Worm (Caenorhabditis elegans): Measurements from ENCODE around the gene catp-2.

catp-2 gene

DNA sequence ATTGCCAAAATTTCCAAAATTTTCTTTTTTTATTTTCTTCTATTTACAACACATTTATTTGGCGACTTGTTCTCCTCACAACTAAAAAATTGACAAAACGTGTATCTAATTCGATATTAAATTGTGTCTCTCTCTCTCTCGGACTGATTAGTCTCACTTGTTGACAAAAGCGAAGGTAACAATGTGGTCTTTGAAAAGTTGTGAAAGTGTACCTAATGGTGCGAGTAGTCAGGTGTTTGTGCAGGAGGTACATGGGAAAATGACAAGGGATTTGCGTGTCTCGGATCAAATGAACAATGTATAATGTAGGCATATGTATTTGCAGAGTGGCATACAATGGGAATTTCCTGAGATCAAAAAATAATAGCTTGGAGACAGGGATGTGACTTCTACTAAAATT, 35.0 kb downstream of the catp-2 start (continued):
- TF ChIP-seq alr-1 (tag; optimal IDR thresholded peaks at IDR 0.05; ENCODE audit: borderline replicate concordance), result no peak
- TF ChIP-seq aha-1 (tag; optimal IDR thresholded peaks at IDR 0.05), result no peak
- TF ChIP-seq egl-27 (tag; optimal IDR thresholded peaks at IDR 0.05), result no peak
- peak in 1 of 2 experiments; percentile 48 for TF ChIP-seq lin-35 (GFP tag; optimal IDR thresholded peaks at IDR 0.05)
- no peak for TF ChIP-seq nhr-47 (tag; optimal IDR thresholded peaks at IDR 0.05)
- no peak for TF ChIP-seq sup-37 (GFP tag; optimal IDR thresholded peaks at IDR 0.05)
- TF ChIP-seq blmp-1 (tag; optimal IDR thresholded peaks at IDR 0.05), result peak; percentile 79
- TF ChIP-seq unc-62 (GFP tag; optimal IDR thresholded peaks at IDR 0.05), result no peak
- TF ChIP-seq egl-13 (tag; optimal IDR thresholded peaks at IDR 0.05), result no peak
- no peak for TF ChIP-seq hlh-17 (GFP tag; optimal IDR thresholded peaks at IDR 0.05; ENCODE audit: borderline replicate concordance)
- TF ChIP-seq nhr-20 (tag; optimal IDR thresholded peaks at IDR 0.05), result peak; percentile 35
- TF ChIP-seq aly-2 (tag; optimal IDR thresholded peaks at IDR 0.05), result no peak
- TF ChIP-seq ceh-90 (tag; optimal IDR thresholded peaks at IDR 0.05), result no peak
- no peak for TF ChIP-seq fkh-4 (tag; optimal IDR thresholded peaks at IDR 0.05; ENCODE audit: borderline replicate concordance)

DNA sequence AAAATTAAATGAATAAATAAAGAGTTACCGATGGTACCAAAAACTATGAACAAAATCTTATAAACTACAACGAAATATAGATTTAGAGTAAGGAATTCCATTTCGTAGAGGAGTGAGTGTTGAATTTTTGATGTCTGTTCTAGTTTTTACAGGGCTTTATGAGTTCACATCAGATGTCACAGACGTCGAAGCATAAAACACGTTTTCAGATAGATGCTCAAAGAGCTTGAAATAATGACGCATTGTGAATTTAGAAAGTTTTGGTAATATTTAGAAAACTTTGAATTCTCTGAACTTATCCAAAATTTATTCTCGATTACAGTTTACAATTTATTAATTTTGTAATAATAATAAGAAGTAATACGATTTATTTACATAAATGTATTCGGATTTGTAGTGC, 38.4 kb downstream of the catp-2 start, which contains the start of gene srsx-9:
Gene srsx-9, minus strand, starts transcription at position 101 of the 400 bp plus-strand sequence.
- TF ChIP-seq pax-3 (tag; optimal IDR thresholded peaks at IDR 0.05), result no peak
- TF ChIP-seq ces-1 (GFP tag; optimal IDR thresholded peaks at IDR 0.05), result no peak
- TF ChIP-seq unc-62 (GFP tag; optimal IDR thresholded peaks at IDR 0.05), result no peak
- TF ChIP-seq ceh-82 (tag; optimal IDR thresholded peaks at IDR 0.05), result no peak
- TF ChIP-seq unc-130 (tag; optimal IDR thresholded peaks at IDR 0.05), result no peak
- no peak for TF ChIP-seq hpl-2 (GFP tag; optimal IDR thresholded peaks at IDR 0.05)
- no peak for TF ChIP-seq lin-13 (GFP tag; optimal IDR thresholded peaks at IDR 0.05)
- no peak for TF ChIP-seq vab-15 (tag; optimal IDR thresholded peaks at IDR 0.05)
- no peak for TF ChIP-seq rnt-1 (tag; optimal IDR thresholded peaks at IDR 0.05)
- TF ChIP-seq hlh-17 (GFP tag; optimal IDR thresholded peaks at IDR 0.05; ENCODE audit: borderline replicate concordance), result no peak
- no peak for TF ChIP-seq lin-15B (tag; optimal IDR thresholded peaks at IDR 0.05)
- no peak for TF ChIP-seq lin-39 (tag; optimal IDR thresholded peaks at IDR 0.05)
- TF ChIP-seq swsn-7 (tag; optimal IDR thresholded peaks at IDR 0.05), result no peak
- TF ChIP-seq pqm-1 (tag; optimal IDR thresholded peaks at IDR 0.05), result no peak

DNA sequence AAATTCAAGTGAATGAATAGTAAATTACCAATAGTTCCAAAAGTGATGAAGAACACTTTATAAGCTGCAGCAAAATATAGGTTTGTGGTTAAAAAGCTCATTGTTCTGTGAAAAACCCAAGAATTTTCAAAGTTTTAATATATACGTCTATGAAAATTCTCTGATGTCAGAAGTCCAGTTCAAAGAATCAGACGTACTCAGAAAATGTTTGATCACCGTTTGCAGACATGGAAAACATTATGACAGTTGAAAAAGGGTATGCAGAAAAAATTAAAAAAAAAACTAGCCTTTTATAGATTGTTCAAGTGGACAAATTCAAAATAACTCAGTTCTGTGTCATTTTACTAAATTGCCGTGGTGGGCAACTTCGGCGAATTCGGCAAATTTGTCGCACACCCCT, 40.2 kb downstream of the catp-2 start, which contains the start of gene srsx-10:
Gene srsx-10, minus strand, starts transcription at position 101 of the 400 bp plus-strand sequence.
- TF ChIP-seq nhr-71 (tag; optimal IDR thresholded peaks at IDR 0.05) (peak; percentile 22), sox-4 (tag; optimal IDR thresholded peaks at IDR 0.05) (peak; percentile 29), nhr-77 (tag; optimal IDR thresholded peaks at IDR 0.05) (no peak)

DNA sequence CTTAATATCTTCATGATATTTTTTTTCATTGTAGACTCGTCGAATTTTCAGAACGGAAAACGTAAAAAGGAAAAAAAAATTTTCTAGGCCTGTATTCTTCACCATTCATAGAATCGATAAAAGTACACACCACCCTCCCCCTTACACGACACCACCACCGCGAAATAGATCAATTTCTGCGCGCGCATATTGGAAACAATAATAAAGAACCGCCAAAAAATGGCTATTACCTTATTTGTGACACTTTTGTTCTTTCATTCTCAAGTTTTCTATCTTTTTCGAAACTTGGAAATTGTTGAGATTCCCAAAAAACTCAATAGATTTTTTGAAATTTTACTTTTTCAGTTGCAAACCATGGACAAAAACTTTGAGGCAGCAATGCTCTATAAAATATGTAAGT, 40.6 kb downstream of the catp-2 start, which contains the start of gene F26G5.1:
Gene F26G5.1, plus strand, starts transcription at position 339 of the 400 bp plus-strand sequence.
- TF ChIP-seq lin-35 (GFP tag; optimal IDR thresholded peaks at IDR 0.05) (no peak), efl-3 (GFP tag; optimal IDR thresholded peaks at IDR 0.05) (no peak), hpl-2 (GFP tag; optimal IDR thresholded peaks at IDR 0.05) (no peak), zip-4 (GFP tag; optimal IDR thresholded peaks at IDR 0.05) (no peak), C34B4.2 (tag; optimal IDR thresholded peaks at IDR 0.05) (no peak), nhr-71 (tag; optimal IDR thresholded peaks at IDR 0.05) (no peak), egl-27 (tag; optimal IDR thresholded peaks at IDR 0.05) (no peak), nhr-76 (tag; optimal IDR thresholded peaks at IDR 0.05) (no peak), zag-1 (tag; optimal IDR thresholded peaks at IDR 0.05) (no peak), lin-15B (tag; optimal IDR thresholded peaks at IDR 0.05) (no peak), fkh-8 (tag; optimal IDR thresholded peaks at IDR 0.05) (no peak), pax-3 (tag; optimal IDR thresholded peaks at IDR 0.05) (no peak), ceh-82 (tag; optimal IDR thresholded peaks at IDR 0.05) (no peak), nhr-20 (tag; optimal IDR thresholded peaks at IDR 0.05) (no peak), rnt-1 (tag; optimal IDR thresholded peaks at IDR 0.05) (no peak), grh-1 (GFP tag; IDR thresholded peaks at IDR 0.05) (no peak), lin-14 (GFP tag; optimal IDR thresholded peaks at IDR 0.05) (no peak), irx-1 (tag; optimal IDR thresholded peaks at IDR 0.05) (no peak), mep-1 (tag; optimal IDR thresholded peaks at IDR 0.05) (no peak)

All from whole organism, L1 larva.